Fruit fly (Drosophila melanogaster) Kc167 (cell line): ENCODE results near the gene Syn1.

Experiments
- Myc ChIP-seq: fragments of >200 bp; optimal IDR thresholded peaks from 2 replicates; lab custom pipeline; 2017; ENCODE audit warnings: missing external identifiers
- Sin3A ChIP-seq: fragments of >200 bp; optimal IDR thresholded peaks from 2 replicates; lab custom pipeline; 2018; ENCODE audit warnings: missing external identifiers
- h ChIP-seq: fragments of >200 bp; optimal IDR thresholded peaks from 3 replicates; lab custom pipeline; 2018; ENCODE audit warnings: missing external identifiers
- insv ChIP-seq: fragments of >200 bp; optimal IDR thresholded peaks from 3 replicates; lab custom pipeline; 2018; ENCODE audit warnings: missing external identifiers
- psq ChIP-seq: fragments of >200 bp; optimal IDR thresholded peaks from 2 replicates; lab custom pipeline; 2017; ENCODE audit warnings: missing external identifiers
- ttk ChIP-seq: sonication (Bioruptor generic); optimal IDR thresholded peaks from 2 replicates; lab custom pipeline; 2017; ENCODE audit warnings: missing external identifiers

- TF ChIP-seq Myc (lab: Kevin White, UChicago) (no peak), h (no peak), Sin3A (no peak), ttk (lab: Kevin White, UChicago) (no peak), psq (lab: Kevin White, UChicago) (no peak), insv (lab: Kevin White, UChicago) (no peak)
Measured at dm6 chr3L:21730354-21730753, 40.0 kb downstream of the Syn1 start, which contains the start of gene CG14570.
